Worm (Caenorhabditis elegans) whole organism, late embryonic: ENCODE results near the gene F54D8.6.

ENCODE experiments used
- sox-2 ChIP-seq: fragments of 200-800 bp; sonication (Bioruptor generic); IDR thresholded peaks from 2 replicates; pipeline ENCODE4 v1.3.6; 2022; ENCODE audit warnings: missing genetic modification reagents, missing genetic modification characterization, missing compliant biosample characterization
- unc-86 ChIP-seq: sonication (generic microtip); optimal IDR thresholded peaks from 2 replicates; lab custom pipeline; 2016; ENCODE audit warnings: missing genetic modification characterization, missing compliant biosample characterization

- TF ChIP-seq sox-2 (no peak), unc-86 (tag; lab: Kevin White, UChicago) (no peak)
Measured at ce11 chrIII:5145874-5146273, 43.1 kb downstream of the F54D8.6 start.
